Fruit fly (Drosophila melanogaster): ENCODE data around the gene CG33928.

- no peak for TF ChIP-seq exex (tag; optimal IDR thresholded peaks at IDR 0.05)
- TF ChIP-seq CG11695 (GFP tag; IDR thresholded peaks at IDR 0.05) = no peak
- TF ChIP-seq mam (GFP tag; optimal IDR thresholded peaks at IDR 0.05) = no peak
- TF ChIP-seq tup (GFP tag; optimal IDR thresholded peaks at IDR 0.05) = no peak
- no peak for TF ChIP-seq eve (GFP tag; optimal IDR thresholded peaks at IDR 0.05)
- TF ChIP-seq stc (GFP tag; IDR thresholded peaks at IDR 0.05) = no peak
- TF ChIP-seq cwo (GFP tag; optimal IDR thresholded peaks at IDR 0.05) = no peak
- TF ChIP-seq CrebB (tag; optimal IDR thresholded peaks at IDR 0.05) = no peak
- TF ChIP-seq CG3407 (GFP tag; optimal IDR thresholded peaks at IDR 0.05) = no peak
- TF ChIP-seq ac (GFP tag; optimal IDR thresholded peaks at IDR 0.05) = no peak
- no peak for TF ChIP-seq phol (tag; optimal IDR thresholded peaks at IDR 0.05)
- no peak for TF ChIP-seq chinmo (GFP tag; IDR thresholded peaks at IDR 0.05; ENCODE audit: partially characterized antibody)
- no peak for TF ChIP-seq CG10654 (GFP tag; optimal IDR thresholded peaks at IDR 0.05)
- no peak for TF ChIP-seq CG15514 (GFP tag; optimal IDR thresholded peaks at IDR 0.05)
Measured at dm6 chr2L:17422089-17422488, 14.3 kb downstream of the CG33928 start.
